Worm (Caenorhabditis elegans) whole organism, early embryonic: ENCODE measurements around the gene R05A10.4.

Source experiments
- B0310.2 ChIP-seq: sonication (generic microtip); optimal IDR thresholded peaks from 2 replicates; lab custom pipeline; 2016; ENCODE audit warnings: mild to moderate bottlenecking, missing genetic modification characterization, missing compliant biosample characterization
- F13C5.2 ChIP-seq: sonication (generic microtip); optimal IDR thresholded peaks from 2 replicates; lab custom pipeline; 2017; ENCODE audit warnings: mild to moderate bottlenecking, missing genetic modification characterization, inconsistent platforms, missing compliant biosample characterization
- aly-1 ChIP-seq: sonication (generic microtip); optimal IDR thresholded peaks from 2 replicates; lab custom pipeline; 2016; ENCODE audit warnings: missing genetic modification characterization, missing compliant biosample characterization
- ama-1 ChIP-seq: fragments of 150-350 bp; optimal IDR thresholded peaks from 2 replicates; lab custom pipeline; 2014
- ceh-13 ChIP-seq: fragments of 200-800 bp; sonication (Bioruptor generic); optimal IDR thresholded peaks from 2 replicates; lab custom pipeline; 2018; ENCODE audit warnings: mild to moderate bottlenecking, missing genetic modification characterization, missing compliant biosample characterization
- ceh-36 ChIP-seq: sonication (generic microtip); optimal IDR thresholded peaks from 2 replicates; lab custom pipeline; 2016; ENCODE audit warnings: missing genetic modification characterization, inconsistent platforms, missing compliant biosample characterization
- ets-7 ChIP-seq: sonication (generic microtip); optimal IDR thresholded peaks from 2 replicates; lab custom pipeline; 2016; ENCODE audit warnings: missing genotype, missing genetic modification characterization, missing compliant biosample characterization
- flt-1 ChIP-seq: fragments of 200-800 bp; sonication (Bioruptor generic); IDR thresholded peaks from 2 replicates; pipeline ENCODE4 v1.3.6; 2022; ENCODE audit warnings: missing genetic modification characterization, missing compliant biosample characterization
- hmbx-1 ChIP-seq: sonication (generic microtip); optimal IDR thresholded peaks from 2 replicates; lab custom pipeline; 2016; ENCODE audit warnings: mild to moderate bottlenecking, missing genetic modification characterization, missing compliant biosample characterization
- hmg-4 ChIP-seq: fragments of 200-800 bp; sonication (Bioruptor generic); optimal IDR thresholded peaks from 2 replicates; lab custom pipeline; 2018; ENCODE audit warnings: mild to moderate bottlenecking, missing genetic modification characterization, missing compliant biosample characterization
- hnd-1 ChIP-seq: sonication (generic microtip); optimal IDR thresholded peaks from 2 replicates; lab custom pipeline; 2016; ENCODE audit warnings: missing genetic modification characterization, missing compliant biosample characterization
- pes-1 ChIP-seq: fragments of 200-800 bp; sonication (Bioruptor generic); IDR thresholded peaks from 2 replicates; pipeline ENCODE4 v1.3.6; 2022; ENCODE audit warnings: missing genetic modification reagents, missing genetic modification characterization, missing compliant biosample characterization
- scrt-1 ChIP-seq: fragments of 200-800 bp; sonication (Bioruptor generic); IDR thresholded peaks from 2 replicates; pipeline ENCODE4 v1.3.6; 2022; ENCODE audit warnings: missing genetic modification characterization, missing compliant biosample characterization
- sea-1 ChIP-seq: fragments of 200-800 bp; sonication (Bioruptor generic); conservative IDR thresholded peaks from 2 replicates; pipeline ENCODE4 v1.3.6; 2022; ENCODE audit warnings: missing genetic modification characterization, missing compliant biosample characterization
- tbx-11 ChIP-seq: fragments of 200-800 bp; sonication (Bioruptor generic); IDR thresholded peaks from 2 replicates; pipeline ENCODE4 v1.3.6; 2022; ENCODE audit warnings: missing genetic modification characterization, missing compliant biosample characterization
- tbx-37 ChIP-seq: fragments of 200-800 bp; sonication (Bioruptor generic); conservative IDR thresholded peaks from 2 replicates; pipeline ENCODE4 v1.3.6; 2022; ENCODE audit warnings: missing genetic modification reagents, missing genetic modification characterization, missing compliant biosample characterization
- tra-4 ChIP-seq: sonication (generic microtip); optimal IDR thresholded peaks from 2 replicates; lab custom pipeline; 2017; ENCODE audit warnings: missing genetic modification characterization, missing compliant biosample characterization

R05A10.4 gene

ce11 chrIV:14194317-14194716 lies 22.0 kb downstream of the R05A10.4 start:
- no peak for TF ChIP-seq ama-1 (lab: Kevin White, UChicago)
- TF ChIP-seq ets-7 (tag; lab: Kevin White, UChicago) = no peak
- TF ChIP-seq tra-4 = no peak
- TF ChIP-seq hmg-4 = no peak

ce11 chrIV:14196176-14196575 lies 23.9 kb downstream of the R05A10.4 start, which contains the start of gene F02H6.2:
TSS of gene F02H6.2 (plus strand) at chrIV:14196476.
- no peak for TF ChIP-seq ama-1 (lab: Kevin White, UChicago)
- TF ChIP-seq ceh-13 (GFP tag; lab: Kevin White, UChicago) = no peak
- TF ChIP-seq hnd-1 = no peak

DNA sequence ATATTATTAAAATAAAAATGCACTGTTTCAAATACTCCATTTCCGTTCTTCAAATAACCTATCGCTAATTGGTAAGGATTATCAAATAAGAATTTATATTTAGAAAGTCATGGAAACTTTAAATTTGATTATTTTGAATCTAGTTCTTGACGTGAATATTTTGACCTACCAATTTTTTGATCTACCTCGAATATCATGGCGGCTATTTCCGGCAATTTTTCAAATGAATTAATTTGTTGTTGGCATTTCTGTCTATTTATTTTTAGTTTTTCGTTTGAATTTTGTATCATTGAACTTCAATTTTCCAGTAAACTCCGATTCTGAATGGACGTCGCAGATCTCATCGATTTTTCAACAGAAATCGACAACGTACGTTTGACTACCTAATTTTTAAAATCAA lies 30.9 kb downstream of the R05A10.4 start, which contains the start of gene F02H6.3:
F02H6.3 (plus strand) TSS at position 266 of the 400 bp plus-strand sequence.
- TF ChIP-seq flt-1 (GFP tag; lab: Robert Waterston, UW) (no peak), hnd-1 (no peak), sea-1 (GFP tag; lab: Robert Waterston, UW) (no peak), B0310.2 (no peak), scrt-1 (GFP tag; lab: Robert Waterston, UW) (no peak), pes-1 (no peak), hmg-4 (no peak), tbx-11 (GFP tag; lab: Robert Waterston, UW) (no peak), F13C5.2 (tag; lab: Kevin White, UChicago) (no peak), tbx-37 (GFP tag; lab: Robert Waterston, UW) (no peak), aly-1 (tag; lab: Kevin White, UChicago) (no peak), ama-1 (lab: Kevin White, UChicago) (no peak), ets-7 (tag; lab: Kevin White, UChicago) (no peak), ceh-13 (GFP tag; lab: Kevin White, UChicago) (no peak), hmbx-1 (tag; lab: Kevin White, UChicago) (no peak), tra-4 (no peak)

DNA sequence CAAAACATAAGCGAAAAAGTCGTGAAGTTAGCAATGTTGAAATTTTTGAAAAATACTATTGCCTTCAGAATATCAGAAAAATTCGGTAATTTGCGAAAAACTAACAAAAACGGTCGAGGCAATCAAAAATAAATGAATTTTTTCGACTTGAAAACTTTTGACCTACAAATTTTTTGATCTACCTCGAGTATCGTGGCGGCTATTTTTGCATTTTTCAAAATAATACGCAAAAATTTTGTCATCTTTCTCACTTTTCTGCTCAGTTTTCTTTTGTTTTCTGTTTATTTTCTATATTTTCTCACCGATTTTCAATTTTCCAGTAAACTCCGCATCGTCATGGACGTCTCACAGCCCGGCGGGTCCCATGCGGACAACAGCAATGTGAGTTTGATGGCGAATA lies 43.5 kb downstream of the R05A10.4 start:
- TF ChIP-seq tbx-11 (GFP tag; lab: Robert Waterston, UW) = no peak
- TF ChIP-seq B0310.2 = no peak
- no peak for TF ChIP-seq ets-7 (tag; lab: Kevin White, UChicago)
- no peak for TF ChIP-seq F13C5.2 (tag; lab: Kevin White, UChicago)
- no peak for TF ChIP-seq ceh-13 (GFP tag; lab: Kevin White, UChicago)
- no peak for TF ChIP-seq ama-1 (lab: Kevin White, UChicago)
- no peak for TF ChIP-seq tra-4
- no peak for TF ChIP-seq tbx-37 (GFP tag; lab: Robert Waterston, UW)
- no peak for TF ChIP-seq hnd-1
- no peak for TF ChIP-seq flt-1 (GFP tag; lab: Robert Waterston, UW)
- no peak for TF ChIP-seq scrt-1 (GFP tag; lab: Robert Waterston, UW)
- no peak for TF ChIP-seq pes-1
- TF ChIP-seq hmbx-1 (tag; lab: Kevin White, UChicago) = no peak
- TF ChIP-seq aly-1 (tag; lab: Kevin White, UChicago) = no peak
- no peak for TF ChIP-seq sea-1 (GFP tag; lab: Robert Waterston, UW)
- TF ChIP-seq hmg-4 = no peak
- TF ChIP-seq ceh-36 (tag; lab: Kevin White, UChicago) = no peak

ce11 chrIV:14219714-14220113 lies 47.4 kb downstream of the R05A10.4 start, which contains the start of gene sqrd-1:
TSS of gene sqrd-1 (plus strand) at chrIV:14219871.
- TF ChIP-seq ama-1 (lab: Kevin White, UChicago) (no peak), tbx-37 (GFP tag; lab: Robert Waterston, UW) (no peak), ceh-13 (GFP tag; lab: Kevin White, UChicago) (no peak)
